Fruit fly (Drosophila melanogaster): ENCODE data around the gene Eip74EF.

Eip74EF gene

dm6 chr3L:17590049-17590448 lies 29.1 kb downstream of the Eip74EF start:
- TF ChIP-seq fkh (GFP tag; optimal IDR thresholded peaks at IDR 0.05) (no peak), CG10631 (GFP tag; optimal IDR thresholded peaks at IDR 0.05) (peak; percentile 54), net (GFP tag; optimal IDR thresholded peaks at IDR 0.05) (peak; percentile 7), Hr39 (GFP tag; optimal IDR thresholded peaks at IDR 0.05) (no peak), CG8119 (GFP tag; IDR thresholded peaks at IDR 0.05) (no peak), CG11294 (GFP tag; IDR thresholded peaks at IDR 0.05) (no peak), achi (GFP tag; optimal IDR thresholded peaks at IDR 0.05) (peak; percentile 3), CG6792 (GFP tag; optimal IDR thresholded peaks at IDR 0.05) (no peak), Eip93F (GFP tag; optimal IDR thresholded peaks at IDR 0.05) (no peak), CG4318 (GFP tag; optimal IDR thresholded peaks at IDR 0.05) (no peak), Ets96B (tag; optimal IDR thresholded peaks at IDR 0.05) (peak; percentile 17), fd85E (GFP tag; optimal IDR thresholded peaks at IDR 0.05) (no peak), Gug (GFP tag; IDR thresholded peaks at IDR 0.05) (no peak), Sox15 (GFP tag; optimal IDR thresholded peaks at IDR 0.05) (no peak), Eip78C (GFP tag) (peak; percentile 61), CG3919 (GFP tag; optimal IDR thresholded peaks at IDR 0.05) (peak; percentile 11), CG6854 (GFP tag; optimal IDR thresholded peaks at IDR 0.05) (no peak), CG1621 (tag; optimal IDR thresholded peaks at IDR 0.05) (no peak), CG7368 (GFP tag; optimal IDR thresholded peaks at IDR 0.05) (peak; percentile 13), pdm3 (GFP tag; optimal IDR thresholded peaks at IDR 0.05) (no peak), Hr4 (GFP tag; optimal IDR thresholded peaks at IDR 0.05) (no peak), CG16779 (tag; optimal IDR thresholded peaks at IDR 0.05) (no peak), Smox (GFP tag; optimal IDR thresholded peaks at IDR 0.05) (no peak), OdsH (GFP tag; optimal IDR thresholded peaks at IDR 0.05) (peak; percentile 5), CG6163 (GFP tag; IDR thresholded peaks at IDR 0.05) (no peak), acj6 (GFP tag; optimal IDR thresholded peaks at IDR 0.05) (peak; percentile 8), CG6276 (GFP tag; optimal IDR thresholded peaks at IDR 0.05) (no peak), CG15336 (GFP tag; IDR thresholded peaks at IDR 0.05) (no peak), Ets21C (GFP tag; optimal IDR thresholded peaks at IDR 0.05) (no peak), CG8632 (GFP tag; optimal IDR thresholded peaks at IDR 0.05) (no peak), fd59A (GFP tag; optimal IDR thresholded peaks at IDR 0.05) (peak; percentile 22), lz (GFP tag; optimal IDR thresholded peaks at IDR 0.05) (no peak), cyc (GFP tag; optimal IDR thresholded peaks at IDR 0.05) (no peak), CG32006 (GFP tag; optimal IDR thresholded peaks at IDR 0.05) (peak; percentile 10), CG9139 (GFP tag; optimal IDR thresholded peaks at IDR 0.05) (no peak), topi (GFP tag; optimal IDR thresholded peaks at IDR 0.05) (no peak), Eip75B (GFP tag; optimal IDR thresholded peaks at IDR 0.05) (no peak), CG3032 (tag; optimal IDR thresholded peaks at IDR 0.05) (peak; percentile 30), vri (GFP tag; optimal IDR thresholded peaks at IDR 0.05) (no peak), salr (GFP tag; optimal IDR thresholded peaks at IDR 0.05) (no peak), CG31627 (GFP tag; optimal IDR thresholded peaks at IDR 0.05) (no peak), CG11762 (GFP tag; optimal IDR thresholded peaks at IDR 0.05; ENCODE audit: insufficient read depth) (no peak), ss (GFP tag; optimal IDR thresholded peaks at IDR 0.05) (no peak), CG10669 (GFP tag; optimal IDR thresholded peaks at IDR 0.05) (peak; percentile 60), Sox102F (GFP tag; optimal IDR thresholded peaks at IDR 0.05) (no peak), svp (GFP tag) (no peak), CG6808 (GFP tag; optimal IDR thresholded peaks at IDR 0.05) (peak; percentile 24), Blimp-1 (GFP tag; optimal IDR thresholded peaks at IDR 0.05) (no peak), Hr38 (GFP tag; optimal IDR thresholded peaks at IDR 0.05) (no peak), eg (GFP tag; IDR thresholded peaks at IDR 0.05) (no peak)

Data from whole organism, prepupa.